Fruit fly (Drosophila melanogaster): ENCODE data around the gene CG5167.

Gene CG5167

DNA sequence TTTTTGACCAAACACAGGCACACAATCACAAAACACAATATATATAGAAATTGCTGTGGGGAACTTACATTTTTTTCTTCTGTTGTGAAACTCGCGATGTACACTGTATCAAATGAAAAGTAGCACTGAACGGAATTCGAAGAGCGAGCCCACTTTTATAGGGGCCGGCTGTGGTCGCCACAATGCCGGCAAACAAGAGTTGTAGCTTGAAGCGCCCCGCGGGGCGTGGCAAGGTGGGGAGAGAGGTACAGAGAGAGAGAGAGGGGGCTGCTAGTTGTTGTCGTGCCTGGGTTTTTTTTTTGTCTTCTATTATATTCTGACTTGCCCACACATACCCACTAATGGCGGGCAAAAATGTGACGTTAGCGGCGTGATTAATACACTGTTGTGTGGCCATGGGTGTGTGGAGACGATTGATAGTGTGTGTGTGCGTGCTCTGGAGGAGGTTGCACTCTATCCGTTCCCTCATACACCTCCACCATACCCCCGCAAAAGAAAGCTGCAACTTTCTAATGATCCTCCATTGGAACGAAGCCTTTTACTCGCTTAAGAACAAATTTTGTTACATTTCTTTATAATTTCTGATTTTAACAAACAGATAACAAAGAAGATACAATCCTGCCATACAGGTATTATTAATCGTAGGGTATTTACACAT is 37.1 kb upstream of the CG5167 start, which contains the start of gene GstD1 (continued):
- TF ChIP-seq yki (optimal IDR thresholded peaks at IDR 0.05) (no peak), Lim3 (GFP tag; IDR thresholded peaks at IDR 0.05) (no peak), schlank (tag; optimal IDR thresholded peaks at IDR 0.05) (peak; percentile 15), CG34422 (GFP tag; IDR thresholded peaks at IDR 0.05) (peak; percentile 81; the same call in 1 of the 3 replicates), dimm (GFP tag; IDR thresholded peaks at IDR 0.05) (no peak), HmgZ (tag; optimal IDR thresholded peaks at IDR 0.05) (peak; percentile 56), Dll (GFP tag; IDR thresholded peaks at IDR 0.05; ENCODE audit: partially characterized antibody) (peak; percentile 54; the same call in 1 of the 4 replicates), Rfx (GFP tag; IDR thresholded peaks at IDR 0.05) (peak; percentile 57), tgo (GFP tag; IDR thresholded peaks at IDR 0.05) (no peak; the same call in 2 of the 3 replicates), CG2202 (tag; optimal IDR thresholded peaks at IDR 0.05) (no peak), CG17361 (GFP tag; IDR thresholded peaks at IDR 0.05) (peak; percentile 49; the same call in 1 of the 3 replicates), Aef1 (GFP tag; IDR thresholded peaks at IDR 0.05) (peak; percentile 71; the same call in 2 of the 3 replicates), CG13424 (tag; optimal IDR thresholded peaks at IDR 0.05) (peak; percentile 25), CG6765 (GFP tag; optimal IDR thresholded peaks at IDR 0.05) (peak; percentile 37), CG13775 (GFP tag; optimal IDR thresholded peaks at IDR 0.05) (peak; percentile 9), CG7963 (GFP tag; IDR thresholded peaks at IDR 0.05; ENCODE audit: partially characterized antibody) (peak; percentile 45; the same call in 1 of the 3 replicates), Fer3 (tag; optimal IDR thresholded peaks at IDR 0.05) (peak; percentile 12), gro (GFP tag; optimal IDR thresholded peaks at IDR 0.05) (peak; percentile 8), Camta (GFP tag; optimal IDR thresholded peaks at IDR 0.05) (no peak), lmd (GFP tag; IDR thresholded peaks at IDR 0.05) (peak; percentile 47), Kr (GFP tag; optimal IDR thresholded peaks at IDR 0.05) (no peak), Jarid2 (GFP tag; optimal IDR thresholded peaks at IDR 0.05) (peak; percentile 90), Oli (tag; optimal IDR thresholded peaks at IDR 0.05) (peak; percentile 41), CG8944 (GFP tag; optimal IDR thresholded peaks at IDR 0.05) (peak; percentile 23), CG2129 (GFP tag; IDR thresholded peaks at IDR 0.05; ENCODE audit: partially characterized antibody) (no peak), fd3F (GFP tag; optimal IDR thresholded peaks at IDR 0.05) (peak; percentile 34), Eip74EF (GFP tag; optimal IDR thresholded peaks at IDR 0.05) (peak in 1 of 2 experiments; percentile 9), CG13287 (GFP tag; IDR thresholded peaks at IDR 0.05; ENCODE audit: partially characterized antibody) (peak; percentile 39; the same call in 1 of the 2 replicates), CG13296 (GFP tag; optimal IDR thresholded peaks at IDR 0.05) (no peak), gce (GFP tag; IDR thresholded peaks at IDR 0.05) (no peak), CG31224 (GFP tag; IDR thresholded peaks at IDR 0.05) (peak; percentile 17; the same call in 1 of the 2 replicates), knrl (GFP tag; IDR thresholded peaks at IDR 0.05; ENCODE audit: partially characterized antibody) (no peak; the same call in 2 of the 3 replicates), CG3726 (GFP tag; IDR thresholded peaks at IDR 0.05) (no peak), CG33557 (GFP tag; optimal IDR thresholded peaks at IDR 0.05) (no peak), CG13894 (tag; optimal IDR thresholded peaks at IDR 0.05) (peak; percentile 70), grau (tag; optimal IDR thresholded peaks at IDR 0.05) (peak; percentile 46), HmgD (GFP tag; optimal IDR thresholded peaks at IDR 0.05) (no peak), CG15011 (GFP tag; optimal IDR thresholded peaks at IDR 0.05) (peak; percentile 4), H2.0 (GFP tag; IDR thresholded peaks at IDR 0.05) (0 out of 2 replicates have a peak, but pooled peaks have one; percentile 4), Dip2 (GFP tag; IDR thresholded peaks at IDR 0.05) (no peak), CG9817 (tag; optimal IDR thresholded peaks at IDR 0.05) (peak; percentile 30), sisA (GFP tag; IDR thresholded peaks at IDR 0.05) (no peak), ttk (GFP tag; IDR thresholded peaks at IDR 0.05) (0 out of 2 replicates have a peak, but pooled peaks have one; percentile 23), CG12659 (GFP tag; optimal IDR thresholded peaks at IDR 0.05) (peak; percentile 23), unc-4 (GFP tag; IDR thresholded peaks at IDR 0.05; ENCODE audit: partially characterized antibody) (0 out of 2 replicates have a peak, but pooled peaks have one; percentile 18), bab2 (GFP tag; optimal IDR thresholded peaks at IDR 0.05) (peak; percentile 51), ems (GFP tag; optimal IDR thresholded peaks at IDR 0.05) (no peak), gcm (GFP tag; optimal IDR thresholded peaks at IDR 0.05) (peak; percentile 33), CG11456 (GFP tag; IDR thresholded peaks at IDR 0.05) (no peak)

Data from whole organism, embryonic.